Worm (Caenorhabditis elegans): ENCODE results near the gene C15H9.11.
A peak's percentile ranks its signal among the peaks of the same experiment; 100 is the strongest.

C15H9.11 gene

ce11 chrX:6103297-6103696, at the start of gene C15H9.11:
C15H9.11 (minus strand) TSS chrX:6103397.
- TF ChIP-seq ekl-4 (GFP tag; IDR thresholded peaks at IDR 0.05) (no peak), ets-4 (GFP tag; optimal IDR thresholded peaks at IDR 0.05) (no peak), madf-3 (GFP tag; IDR thresholded peaks at IDR 0.05) (no peak), atf-7 (tag; optimal IDR thresholded peaks at IDR 0.05) (no peak), tlf-1 (GFP tag; optimal IDR thresholded peaks at IDR 0.05) (no peak), somi-1 (GFP tag; optimal IDR thresholded peaks at IDR 0.05) (no peak), rcor-1 (GFP tag; IDR thresholded peaks at IDR 0.05) (no peak), sptf-2 (GFP tag; optimal IDR thresholded peaks at IDR 0.05) (no peak), T26A5.8 (tag; optimal IDR thresholded peaks at IDR 0.05) (no peak), B0336.3 (GFP tag; IDR thresholded peaks at IDR 0.05) (no peak), nhr-90 (tag; optimal IDR thresholded peaks at IDR 0.05) (no peak), aptf-3 (GFP tag; IDR thresholded peaks at IDR 0.05) (no peak), attf-6 (GFP tag; IDR thresholded peaks at IDR 0.05) (no peak), akir-1 (GFP tag; optimal IDR thresholded peaks at IDR 0.05) (no peak), let-607 (tag; optimal IDR thresholded peaks at IDR 0.05) (no peak), tbp1 (GFP tag; optimal IDR thresholded peaks at IDR 0.05) (no peak)

- TF ChIP-seq ekl-4 (GFP tag; IDR thresholded peaks at IDR 0.05) (no peak), bed-2 (GFP tag; IDR thresholded peaks at IDR 0.05) (no peak), lin-26 (GFP tag; IDR thresholded peaks at IDR 0.05) (no peak), dox-1 (GFP tag; IDR thresholded peaks at IDR 0.05) (no peak), athp-1 (tag; optimal IDR thresholded peaks at IDR 0.05) (no peak), ZK185.1 (tag; optimal IDR thresholded peaks at IDR 0.05; ENCODE audit: poor library complexity, severe bottlenecking) (no peak), zfh-2 (GFP tag; conservative IDR thresholded peaks at IDR 0.05) (peak; percentile 28)
Measured at ce11 chrX:6150949-6151519, 47.8 kb upstream of the C15H9.11 start.

- TF ChIP-seq Y95B8A.8 (GFP tag; IDR thresholded peaks at IDR 0.05) (no peak), hrde-1 (tag; optimal IDR thresholded peaks at IDR 0.05; ENCODE audit: borderline replicate concordance) (no peak)
Measured at ce11 chrX:6150449-6150848, 47.3 kb upstream of the C15H9.11 start, which contains the start of gene tag-275. tag-275 (minus strand) TSS chrX:6150549.

- TF ChIP-seq F10E7.11 (tag; optimal IDR thresholded peaks at IDR 0.05) (no peak), lsl-1 (GFP tag; optimal IDR thresholded peaks at IDR 0.05) (no peak)
Measured at ce11 chrX:6145921-6146320, 42.7 kb upstream of the C15H9.11 start.

- TF ChIP-seq lin-40 (tag; optimal IDR thresholded peaks at IDR 0.05) (no peak), pha-4 (tag; optimal IDR thresholded peaks at IDR 0.05) (no peak), aptf-3 (GFP tag; IDR thresholded peaks at IDR 0.05) (no peak), F39B2.1 (GFP tag; IDR thresholded peaks at IDR 0.05) (no peak), egl-18 (GFP tag; IDR thresholded peaks at IDR 0.05) (no peak), egl-44 (GFP tag; IDR thresholded peaks at IDR 0.05) (no peak), F55B11.4 (tag; optimal IDR thresholded peaks at IDR 0.05; ENCODE audit: borderline replicate concordance, insufficient read depth) (no peak), somi-1 (GFP tag; optimal IDR thresholded peaks at IDR 0.05) (no peak), repo-1 (tag; optimal IDR thresholded peaks at IDR 0.05) (no peak), snpc-1.1 (tag; optimal IDR thresholded peaks at IDR 0.05; ENCODE audit: insufficient read depth) (no peak), B0336.3 (GFP tag; IDR thresholded peaks at IDR 0.05) (no peak), rcor-1 (GFP tag; IDR thresholded peaks at IDR 0.05) (no peak), T07F8.4 (tag; optimal IDR thresholded peaks at IDR 0.05) (no peak), sea-2 (GFP tag; IDR thresholded peaks at IDR 0.05) (no peak), dpl-1 (GFP tag; optimal IDR thresholded peaks at IDR 0.05) (no peak), Y67H2A.10 (GFP tag; conservative IDR thresholded peaks at IDR 0.05) (no peak)
Measured at ce11 chrX:6138243-6138642, 35.0 kb upstream of the C15H9.11 start, which contains the start of gene Y72A10A.1. Y72A10A.1 (minus strand) TSS chrX:6138343.

Data from whole organism, young adult.